Worm (Caenorhabditis elegans): ENCODE data around the gene C07C7.1.
"Not testable (repeated sequence)": the region's sequence is repeated elsewhere in the genome, so short reads cannot be mapped to it uniquely, and the experiment has no call there.

The C07C7.1 gene

ce11 chrIV:9191183-9191582 lies 6.5 kb downstream of the C07C7.1 start (continued):
- peak in 1 of 2 experiments; percentile 17 for TF ChIP-seq lsy-2 (tag; optimal IDR thresholded peaks at IDR 0.05)

DNA sequence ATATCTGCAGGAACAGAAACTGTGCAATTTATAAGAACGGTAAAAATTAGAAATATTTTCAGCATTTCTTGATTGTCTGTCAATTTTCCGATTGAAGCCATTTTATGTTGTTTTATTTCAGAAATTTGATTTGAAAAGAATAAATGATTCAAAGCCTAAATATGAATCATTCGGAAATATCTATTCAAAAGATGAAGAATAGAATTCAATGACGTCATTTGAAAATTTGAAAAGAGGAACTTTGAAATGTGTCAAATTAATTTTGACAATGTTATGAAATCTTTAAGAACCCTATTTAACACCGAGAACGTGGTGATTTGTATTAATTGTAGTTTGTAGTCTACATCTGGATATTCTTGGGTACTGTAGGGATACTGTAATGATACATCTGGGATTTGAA lies 7.9 kb downstream of the C07C7.1 start, which contains the start of gene C46C2.5:
TSS of gene C46C2.5 (minus strand) at position 101 of the 400 bp plus-strand sequence.
- no peak for TF ChIP-seq blmp-1 (tag; optimal IDR thresholded peaks at IDR 0.05; ENCODE audit: insufficient read depth)

DNA sequence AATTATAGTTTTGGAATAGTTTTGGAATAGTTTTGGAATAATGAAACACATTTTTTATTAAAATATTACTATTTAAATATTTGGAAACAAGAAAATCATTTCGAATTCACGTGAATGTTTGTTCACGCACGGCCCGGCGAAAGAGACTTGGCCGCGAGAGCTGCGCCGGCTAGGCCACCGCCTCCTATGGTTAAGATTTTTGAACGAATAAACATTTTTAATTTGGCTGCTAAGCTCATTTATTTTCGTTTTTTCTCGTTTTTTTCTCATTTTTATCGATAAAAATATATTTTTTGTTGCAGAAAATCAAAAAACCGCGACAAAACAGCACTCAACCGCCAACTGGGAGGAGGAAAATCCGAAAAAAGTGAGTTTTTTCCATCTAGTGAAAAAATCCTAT lies 9.9 kb downstream of the C07C7.1 start, which contains the start of gene C46C2.7:
TSS of gene C46C2.7 (plus strand) at position 301 of the 400 bp plus-strand sequence.
- not testable (repeated sequence) for TF ChIP-seq nhr-11 (tag; optimal IDR thresholded peaks at IDR 0.05); blmp-1 (tag; optimal IDR thresholded peaks at IDR 0.05; ENCODE audit: insufficient read depth); ztf-4 (tag; optimal IDR thresholded peaks at IDR 0.05)

ce11 chrIV:9196023-9196636 lies 11.5 kb downstream of the C07C7.1 start:
- TF ChIP-seq lsy-2 (tag; optimal IDR thresholded peaks at IDR 0.05) = peak in 1 of 2 experiments; percentile 66

- TF ChIP-seq lin-13 (GFP tag; optimal IDR thresholded peaks at IDR 0.05) (peak; percentile 10), blmp-1 (tag; optimal IDR thresholded peaks at IDR 0.05; ENCODE audit: insufficient read depth) (peak; percentile 27), nhr-6 (tag; optimal IDR thresholded peaks at IDR 0.05) (peak; percentile 19), sma-9 (GFP tag; optimal IDR thresholded peaks at IDR 0.05) (peak; percentile 92), sma-9 (tag; optimal IDR thresholded peaks at IDR 0.05) (no peak), nhr-21 (tag; optimal IDR thresholded peaks at IDR 0.05) (no peak), ztf-1 (GFP tag; conservative IDR thresholded peaks at IDR 0.05) (no peak), alr-1 (tag; optimal IDR thresholded peaks at IDR 0.05) (no peak), ztf-11 (tag; optimal IDR thresholded peaks at IDR 0.05) (no peak), nhr-77 (tag; optimal IDR thresholded peaks at IDR 0.05) (no peak), Y55F3AM.14 (GFP tag; optimal IDR thresholded peaks at IDR 0.05) (peak; percentile 15), egl-27 (tag; optimal IDR thresholded peaks at IDR 0.05) (peak; percentile 57), unc-39 (tag; optimal IDR thresholded peaks at IDR 0.05) (no peak), mdl-1 (tag; optimal IDR thresholded peaks at IDR 0.05) (peak; percentile 48 to 54), skn-1 (tag; optimal IDR thresholded peaks at IDR 0.05) (no peak), lin-39 (tag; optimal IDR thresholded peaks at IDR 0.05) (no peak), mab-5 (tag; optimal IDR thresholded peaks at IDR 0.05) (peak; percentile 19), nhr-237 (tag; optimal IDR thresholded peaks at IDR 0.05) (no peak), lin-11 (tag; optimal IDR thresholded peaks at IDR 0.05) (peak; percentile 32), nhr-129 (tag; optimal IDR thresholded peaks at IDR 0.05) (peak; percentile 90), lsy-2 (tag; optimal IDR thresholded peaks at IDR 0.05) (peak in 1 of 2 experiments; percentile 43), fos-1 (tag; optimal IDR thresholded peaks at IDR 0.05) (peak; percentile 72), nhr-25 (tag; optimal IDR thresholded peaks at IDR 0.05) (no peak), ama-1 (optimal IDR thresholded peaks at IDR 0.05) (no peak), ceh-82 (tag; optimal IDR thresholded peaks at IDR 0.05) (peak; percentile 77), nhr-12 (tag; optimal IDR thresholded peaks at IDR 0.05) (no peak), elt-3 (tag; optimal IDR thresholded peaks at IDR 0.05) (no peak), ceh-16 (tag; optimal IDR thresholded peaks at IDR 0.05) (no peak), gmeb-1 (tag; optimal IDR thresholded peaks at IDR 0.05) (no peak), unc-55 (GFP tag; optimal IDR thresholded peaks at IDR 0.05) (peak; percentile 82), ztf-4 (tag; optimal IDR thresholded peaks at IDR 0.05) (no peak), mbf-1 (tag; optimal IDR thresholded peaks at IDR 0.05) (no peak), dmd-4 (tag; optimal IDR thresholded peaks at IDR 0.05) (no peak), unc-62 (GFP tag; optimal IDR thresholded peaks at IDR 0.05) (no peak), sem-4 (tag; optimal IDR thresholded peaks at IDR 0.05) (peak; percentile 21), nhr-23 (tag; optimal IDR thresholded peaks at IDR 0.05) (no peak), zag-1 (tag; optimal IDR thresholded peaks at IDR 0.05) (peak; percentile 82), elt-1 (tag; optimal IDR thresholded peaks at IDR 0.05) (no peak), ZK546.5 (tag; optimal IDR thresholded peaks at IDR 0.05) (no peak), R02D3.7 (tag; optimal IDR thresholded peaks at IDR 0.05) (no peak), nhr-10 (tag; optimal IDR thresholded peaks at IDR 0.05) (no peak), nhr-11 (tag; optimal IDR thresholded peaks at IDR 0.05) (no peak), F13H6.1 (tag; optimal IDR thresholded peaks at IDR 0.05) (peak; percentile 90), C34F6.9 (tag; optimal IDR thresholded peaks at IDR 0.05) (peak; percentile 73), crh-2 (tag; optimal IDR thresholded peaks at IDR 0.05) (peak; percentile 52)
These were observed 12.1 kb downstream of the C07C7.1 start for ce11 chrIV:9196755-9197154.
